Worm (Caenorhabditis elegans) whole organism, early embryonic: ENCODE data around the gene Y67D2.2.

ENCODE experiments used
- B0310.2 ChIP-seq: sonication (generic microtip); optimal IDR thresholded peaks from 2 replicates; lab custom pipeline; 2016; ENCODE audit warnings: mild to moderate bottlenecking, missing genetic modification characterization, missing compliant biosample characterization
- F13C5.2 ChIP-seq: sonication (generic microtip); optimal IDR thresholded peaks from 2 replicates; lab custom pipeline; 2017; ENCODE audit warnings: mild to moderate bottlenecking, missing genetic modification characterization, inconsistent platforms, missing compliant biosample characterization
- aly-1 ChIP-seq: sonication (generic microtip); optimal IDR thresholded peaks from 2 replicates; lab custom pipeline; 2016; ENCODE audit warnings: missing genetic modification characterization, missing compliant biosample characterization
- ama-1 ChIP-seq: fragments of 150-350 bp; optimal IDR thresholded peaks from 2 replicates; lab custom pipeline; 2014
- ceh-13 ChIP-seq: fragments of 200-800 bp; sonication (Bioruptor generic); optimal IDR thresholded peaks from 2 replicates; lab custom pipeline; 2018; ENCODE audit warnings: mild to moderate bottlenecking, missing genetic modification characterization, missing compliant biosample characterization
- ceh-36 ChIP-seq: sonication (generic microtip); optimal IDR thresholded peaks from 2 replicates; lab custom pipeline; 2016; ENCODE audit warnings: missing genetic modification characterization, inconsistent platforms, missing compliant biosample characterization
- ets-7 ChIP-seq: sonication (generic microtip); optimal IDR thresholded peaks from 2 replicates; lab custom pipeline; 2016; ENCODE audit warnings: missing genotype, missing genetic modification characterization, missing compliant biosample characterization
- flt-1 ChIP-seq: fragments of 200-800 bp; sonication (Bioruptor generic); IDR thresholded peaks from 2 replicates; pipeline ENCODE4 v1.3.6; 2022; ENCODE audit warnings: missing genetic modification characterization, missing compliant biosample characterization
- hmbx-1 ChIP-seq: sonication (generic microtip); optimal IDR thresholded peaks from 2 replicates; lab custom pipeline; 2016; ENCODE audit warnings: mild to moderate bottlenecking, missing genetic modification characterization, missing compliant biosample characterization
- hmg-4 ChIP-seq: fragments of 200-800 bp; sonication (Bioruptor generic); optimal IDR thresholded peaks from 2 replicates; lab custom pipeline; 2018; ENCODE audit warnings: mild to moderate bottlenecking, missing genetic modification characterization, missing compliant biosample characterization
- hnd-1 ChIP-seq: sonication (generic microtip); optimal IDR thresholded peaks from 2 replicates; lab custom pipeline; 2016; ENCODE audit warnings: missing genetic modification characterization, missing compliant biosample characterization
- pes-1 ChIP-seq: fragments of 200-800 bp; sonication (Bioruptor generic); IDR thresholded peaks from 2 replicates; pipeline ENCODE4 v1.3.6; 2022; ENCODE audit warnings: missing genetic modification reagents, missing genetic modification characterization, missing compliant biosample characterization
- scrt-1 ChIP-seq: fragments of 200-800 bp; sonication (Bioruptor generic); IDR thresholded peaks from 2 replicates; pipeline ENCODE4 v1.3.6; 2022; ENCODE audit warnings: missing genetic modification characterization, missing compliant biosample characterization
- sea-1 ChIP-seq: fragments of 200-800 bp; sonication (Bioruptor generic); conservative IDR thresholded peaks from 2 replicates; pipeline ENCODE4 v1.3.6; 2022; ENCODE audit warnings: missing genetic modification characterization, missing compliant biosample characterization
- tbx-11 ChIP-seq: fragments of 200-800 bp; sonication (Bioruptor generic); IDR thresholded peaks from 2 replicates; pipeline ENCODE4 v1.3.6; 2022; ENCODE audit warnings: missing genetic modification characterization, missing compliant biosample characterization
- tbx-37 ChIP-seq: fragments of 200-800 bp; sonication (Bioruptor generic); conservative IDR thresholded peaks from 2 replicates; pipeline ENCODE4 v1.3.6; 2022; ENCODE audit warnings: missing genetic modification reagents, missing genetic modification characterization, missing compliant biosample characterization
- tra-4 ChIP-seq: sonication (generic microtip); optimal IDR thresholded peaks from 2 replicates; lab custom pipeline; 2017; ENCODE audit warnings: missing genetic modification characterization, missing compliant biosample characterization

Gene Y67D2.2

DNA sequence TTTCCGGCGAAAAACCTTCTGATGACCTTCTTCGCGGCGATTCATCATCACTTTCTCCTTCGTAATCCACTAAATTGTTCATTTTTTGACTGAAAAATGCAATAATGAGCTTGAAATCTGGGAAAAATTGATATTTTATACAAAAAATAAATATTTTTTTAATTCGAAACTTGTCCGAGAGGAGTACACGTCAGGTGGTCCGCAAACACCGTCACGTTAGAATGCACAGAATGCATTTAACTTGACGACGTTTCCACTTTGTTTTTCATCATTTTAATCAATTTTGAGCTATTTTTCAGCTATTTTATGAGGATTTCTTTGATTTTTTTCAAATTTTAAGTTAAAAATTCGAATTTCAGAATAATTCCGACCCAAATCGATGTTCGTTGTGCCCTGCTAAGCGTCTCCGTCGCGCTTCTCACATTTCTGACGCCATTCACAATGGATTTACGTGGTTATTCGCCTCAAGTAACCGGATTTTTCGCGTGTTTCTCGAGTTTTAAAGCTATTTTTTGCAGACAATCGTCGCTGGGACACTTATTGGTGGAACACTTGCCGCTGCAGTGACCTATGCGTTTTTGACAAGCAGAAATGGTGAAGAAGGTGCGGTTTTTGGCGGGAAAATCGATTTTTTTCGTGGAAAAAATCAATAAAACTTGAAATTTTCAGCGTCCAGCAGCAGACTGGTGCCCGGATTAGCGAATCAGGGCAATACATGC lies at the start of gene Y67D2.2, which contains the start of gene eelo-1:
Gene Y67D2.2, plus strand, starts transcription at position 360 of the 719 bp plus-strand sequence.
Gene eelo-1, minus strand, starts transcription at position 89 of the 719 bp plus-strand sequence.
- TF ChIP-seq ama-1 (lab: Kevin White, UChicago) (no peak), flt-1 (GFP tag; lab: Robert Waterston, UW) (no peak), tra-4 (tag; lab: Kevin White, UChicago) (no peak), B0310.2 (tag; lab: Kevin White, UChicago) (no peak), aly-1 (tag; lab: Kevin White, UChicago) (no peak), hmbx-1 (no peak), pes-1 (no peak), ets-7 (no peak), hmg-4 (GFP tag; lab: Kevin White, UChicago) (no peak), ceh-36 (no peak), sea-1 (GFP tag; lab: Robert Waterston, UW) (no peak)

DNA sequence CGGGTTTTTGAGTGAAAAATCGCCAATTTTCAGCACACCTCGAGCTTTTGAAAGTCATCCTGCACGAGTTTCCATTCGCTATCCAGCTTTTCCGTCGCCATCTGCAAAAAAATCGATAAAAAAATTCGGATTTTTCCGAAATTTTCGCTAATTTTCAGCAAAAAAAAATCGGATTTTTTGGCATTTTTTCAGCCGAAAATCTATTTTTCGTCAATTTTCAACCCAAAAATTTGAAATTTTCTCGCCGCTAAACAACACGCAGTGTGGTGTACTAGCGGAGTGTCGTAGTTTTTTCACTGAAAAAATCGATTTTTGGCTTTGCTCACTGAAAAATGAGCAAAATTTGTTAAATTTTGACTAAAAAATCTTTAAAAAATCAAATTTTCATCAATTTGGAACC lies 40.7 kb upstream of the Y67D2.2 start, which contains the start of gene tmem-120:
Gene tmem-120, minus strand, starts transcription at position 101 of the 400 bp plus-strand sequence.
- no peak for TF ChIP-seq ama-1 (lab: Kevin White, UChicago)
- TF ChIP-seq ceh-13 (GFP tag; lab: Kevin White, UChicago), result no peak
- no peak for TF ChIP-seq hmg-4 (GFP tag; lab: Kevin White, UChicago)

DNA sequence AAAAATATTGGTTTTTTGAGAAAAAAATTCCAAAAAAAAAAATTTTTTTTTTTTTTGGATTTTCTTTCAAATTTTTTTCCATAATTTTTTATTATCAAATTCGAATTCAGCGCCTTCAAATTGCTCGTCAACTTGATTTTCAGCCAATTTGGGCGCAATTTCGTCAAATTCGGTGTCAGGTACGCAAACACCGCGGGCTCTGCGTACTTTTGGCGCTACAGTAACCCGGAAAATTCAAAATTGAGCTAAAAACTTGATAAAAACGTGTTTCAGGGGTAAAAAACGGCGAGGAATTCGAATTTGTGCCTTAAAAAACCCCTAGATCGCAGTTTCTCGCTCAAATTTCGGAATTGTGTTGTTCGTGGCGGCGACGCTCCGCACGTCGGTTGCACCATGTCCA lies 38.7 kb upstream of the Y67D2.2 start:
- TF ChIP-seq pes-1 (no peak), hmg-4 (GFP tag; lab: Kevin White, UChicago) (no peak), sea-1 (GFP tag; lab: Robert Waterston, UW) (no peak), hmbx-1 (no peak), ama-1 (lab: Kevin White, UChicago) (no peak), F13C5.2 (tag; lab: Kevin White, UChicago) (no peak), tbx-11 (no peak), ceh-13 (GFP tag; lab: Kevin White, UChicago) (no peak), hnd-1 (tag; lab: Kevin White, UChicago) (no peak), aly-1 (tag; lab: Kevin White, UChicago) (no peak), scrt-1 (no peak), tra-4 (tag; lab: Kevin White, UChicago) (no peak), tbx-37 (GFP tag; lab: Robert Waterston, UW) (no peak), flt-1 (GFP tag; lab: Robert Waterston, UW) (no peak), ets-7 (no peak), B0310.2 (tag; lab: Kevin White, UChicago) (no peak), ceh-36 (no peak)

DNA sequence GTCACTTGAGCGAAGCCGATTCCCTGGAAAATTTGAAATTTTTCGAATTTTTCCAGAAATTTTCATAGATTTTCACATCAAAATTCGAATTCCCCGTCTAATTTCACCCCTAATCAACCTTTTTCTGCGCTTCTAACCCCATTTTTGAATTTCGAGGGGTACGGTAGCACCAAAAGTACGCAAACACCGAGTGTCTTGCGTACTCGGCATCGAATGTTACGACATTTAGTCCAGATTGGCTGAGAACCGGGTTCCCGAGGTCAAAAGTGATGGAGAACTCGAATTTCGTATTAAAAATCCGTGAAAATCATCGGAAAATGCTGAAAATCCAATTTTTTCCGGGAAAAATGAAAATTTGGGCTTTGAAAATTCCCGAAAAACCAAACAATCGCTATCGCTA lies 30.2 kb upstream of the Y67D2.2 start:
- TF ChIP-seq flt-1 (GFP tag; lab: Robert Waterston, UW) (no peak), ceh-13 (GFP tag; lab: Kevin White, UChicago) (no peak), aly-1 (tag; lab: Kevin White, UChicago) (no peak), pes-1 (no peak), hmg-4 (GFP tag; lab: Kevin White, UChicago) (no peak), scrt-1 (no peak)

DNA sequence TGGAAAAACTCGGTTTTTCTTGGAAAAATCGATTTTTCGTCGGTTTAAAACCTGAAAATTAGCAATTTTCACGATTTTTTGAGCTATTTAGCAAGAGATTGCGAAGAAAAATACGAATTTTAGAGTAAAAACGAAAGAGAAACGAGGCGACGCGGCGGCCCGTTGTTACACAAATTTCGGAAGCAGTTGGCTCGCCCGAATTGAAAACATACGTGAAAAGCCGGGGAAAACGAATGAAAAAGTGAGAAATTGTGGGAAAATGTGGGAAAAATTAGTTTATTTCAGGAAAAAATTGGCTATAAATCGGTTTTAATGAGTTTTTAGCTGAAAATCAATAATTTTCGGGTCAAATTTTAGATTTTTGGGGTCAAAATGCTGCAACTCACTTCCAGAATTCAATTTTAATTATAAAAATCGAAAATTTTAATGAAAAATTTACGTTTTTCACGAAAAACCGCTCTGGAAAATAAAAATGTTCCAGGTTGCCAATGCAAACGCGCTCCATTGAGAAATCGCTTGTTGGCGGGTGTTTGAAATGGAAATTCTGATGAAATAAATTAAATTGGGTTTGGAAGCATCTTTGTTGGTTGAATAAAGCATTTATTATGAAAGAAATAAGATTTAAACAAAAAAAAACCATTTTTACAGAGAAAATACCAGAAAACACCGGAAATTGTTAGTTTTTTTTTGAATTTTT lies 25.7 kb upstream of the Y67D2.2 start, which contains the start of gene snf-6:
Gene snf-6, minus strand, starts transcription at position 51 of the 697 bp plus-strand sequence.
- TF ChIP-seq ama-1 (lab: Kevin White, UChicago) (no peak), ceh-13 (GFP tag; lab: Kevin White, UChicago) (no peak), hmbx-1 (no peak)

DNA sequence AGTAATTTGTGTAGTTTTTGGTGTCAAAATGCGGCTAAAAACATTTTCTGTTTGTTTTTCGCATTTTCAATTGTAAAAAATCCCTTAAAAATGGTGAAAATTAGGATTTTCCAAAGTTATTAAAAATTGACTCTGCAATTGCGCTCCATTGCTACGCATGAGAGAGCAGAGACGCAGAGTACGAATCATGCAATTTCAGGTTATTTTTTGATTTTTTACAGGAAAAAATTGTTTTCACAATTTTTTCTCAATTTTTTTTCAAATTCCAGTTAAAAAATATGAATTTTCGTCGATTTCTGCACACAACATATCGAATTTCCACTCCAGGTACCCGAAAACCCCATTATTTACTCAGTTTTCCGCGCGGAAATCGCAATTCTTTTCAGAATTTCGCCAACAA lies 25.0 kb upstream of the Y67D2.2 start, which contains the start of gene mtg-1:
Gene mtg-1, plus strand, starts transcription at position 160 of the 400 bp plus-strand sequence.
- TF ChIP-seq ceh-13 (GFP tag; lab: Kevin White, UChicago) (no peak), tbx-37 (GFP tag; lab: Robert Waterston, UW) (no peak), pes-1 (no peak), hmbx-1 (no peak), aly-1 (tag; lab: Kevin White, UChicago) (no peak), ama-1 (lab: Kevin White, UChicago) (no peak), hmg-4 (GFP tag; lab: Kevin White, UChicago) (no peak), ceh-36 (no peak), sea-1 (GFP tag; lab: Robert Waterston, UW) (no peak), flt-1 (GFP tag; lab: Robert Waterston, UW) (no peak), B0310.2 (tag; lab: Kevin White, UChicago) (no peak), F13C5.2 (tag; lab: Kevin White, UChicago) (no peak), ets-7 (no peak), tra-4 (tag; lab: Kevin White, UChicago) (no peak), tbx-11 (no peak)

DNA sequence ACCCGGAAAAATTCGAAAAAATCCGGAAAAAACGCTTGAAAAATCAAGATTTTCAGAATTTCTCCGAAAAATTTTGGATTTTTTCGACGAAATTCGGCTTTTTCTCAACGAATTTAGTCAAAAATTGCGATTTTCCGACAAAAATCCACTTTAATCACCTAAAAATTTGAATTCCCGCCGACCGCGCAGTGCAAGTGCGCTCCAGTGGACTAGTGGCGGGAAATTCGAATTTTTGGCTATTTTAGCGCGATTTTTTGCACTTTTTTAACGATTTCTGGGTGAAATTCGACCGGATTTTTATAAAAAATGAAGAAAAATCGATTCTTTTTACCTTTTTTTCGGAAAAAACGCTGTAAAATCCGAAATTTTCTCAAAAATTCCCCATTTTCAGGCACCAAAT lies 24.2 kb upstream of the Y67D2.2 start:
- no peak for TF ChIP-seq sea-1 (GFP tag; lab: Robert Waterston, UW)
- TF ChIP-seq ama-1 (lab: Kevin White, UChicago), result no peak
- TF ChIP-seq tbx-11, result no peak
- no peak for TF ChIP-seq hmbx-1
- no peak for TF ChIP-seq aly-1 (tag; lab: Kevin White, UChicago)
- TF ChIP-seq F13C5.2 (tag; lab: Kevin White, UChicago), result no peak
- TF ChIP-seq B0310.2 (tag; lab: Kevin White, UChicago), result no peak
- no peak for TF ChIP-seq ceh-36
- no peak for TF ChIP-seq scrt-1
- TF ChIP-seq tra-4 (tag; lab: Kevin White, UChicago), result no peak
- TF ChIP-seq tbx-37 (GFP tag; lab: Robert Waterston, UW), result no peak
- TF ChIP-seq ceh-13 (GFP tag; lab: Kevin White, UChicago), result no peak
- TF ChIP-seq hnd-1 (tag; lab: Kevin White, UChicago), result no peak
- TF ChIP-seq hmg-4 (GFP tag; lab: Kevin White, UChicago), result no peak
- TF ChIP-seq ets-7, result no peak
- TF ChIP-seq flt-1 (GFP tag; lab: Robert Waterston, UW), result no peak
- TF ChIP-seq pes-1, result no peak
